Worm (Caenorhabditis elegans) whole organism, young adult: Measurements from ENCODE around the gene Y39A1A.20.

Experiments
- C06A6.2 ChIP-seq: fragments of 200-800 bp; sonication (Bioruptor generic); conservative IDR thresholded peaks from 2 replicates; pipeline ENCODE4 v1.3.6; 2022; ENCODE audit warnings: missing genetic modification characterization, missing compliant biosample characterization
- F55B11.4 ChIP-seq: sonication (generic microtip); optimal IDR thresholded peaks from 2 replicates; lab custom pipeline; 2016; ENCODE audit warnings: missing compliant biosample characterization, missing genetic modification characterization, borderline replicate concordance; ENCODE audit not compliant: insufficient read depth
- F57C9.4 ChIP-seq: sonication (generic microtip); optimal IDR thresholded peaks from 2 replicates; lab custom pipeline; 2017; ENCODE audit warnings: mild to moderate bottlenecking, missing genetic modification characterization, missing compliant biosample characterization
- attf-3 ChIP-seq: fragments of 200-800 bp; sonication (Bioruptor generic); conservative IDR thresholded peaks from 2 replicates; pipeline ENCODE4 v1.3.6; 2022; ENCODE audit warnings: missing genetic modification reagents, missing genetic modification characterization, missing compliant biosample characterization
- attf-5 ChIP-seq: fragments of 200-800 bp; sonication (Bioruptor generic); optimal IDR thresholded peaks from 2 replicates; lab custom pipeline; 2018; ENCODE audit warnings: mild to moderate bottlenecking, missing genetic modification characterization, missing compliant biosample characterization
- bed-2 ChIP-seq: fragments of 200-800 bp; sonication (Bioruptor generic); IDR thresholded peaks from 2 replicates; pipeline ENCODE4 v1.3.6; 2022; ENCODE audit warnings: missing genetic modification reagents, missing genetic modification characterization, missing compliant biosample characterization
- ccch-3 ChIP-seq: fragments of 200-800 bp; sonication (Bioruptor generic); optimal IDR thresholded peaks from 2 replicates; lab custom pipeline; 2018; ENCODE audit warnings: mild to moderate bottlenecking, missing genetic modification characterization, missing compliant biosample characterization
- cebp-1 ChIP-seq, 2 experiments: fragments of 200-800 bp in 1 of 2; sonication (Bioruptor generic) in 1 of 2; sonication (generic microtip) in 1 of 2; IDR thresholded peaks in 1 of 2; optimal IDR thresholded peaks in 1 of 2; 2 replicates each; pipeline versions ENCODE4 v1.3.6 to Lab custom; 2017 to 2022; ENCODE audit warnings: missing compliant biosample characterization in 2 of 2, missing genetic modification characterization in 2 of 2, mild to moderate bottlenecking in 1 of 2, missing genetic modification reagents in 1 of 2, moderate library complexity in 1 of 2
- cebp-2 ChIP-seq: fragments of 200-800 bp; sonication (Bioruptor generic); IDR thresholded peaks from 2 replicates; pipeline ENCODE4 v1.3.6; 2022; ENCODE audit warnings: missing genetic modification characterization, missing compliant biosample characterization
- ceh-79 ChIP-seq: sonication (generic microtip); optimal IDR thresholded peaks from 2 replicates; lab custom pipeline; 2017; ENCODE audit warnings: mild to moderate bottlenecking, missing genetic modification characterization, missing compliant biosample characterization
- chd-7 ChIP-seq: sonication (generic microtip); optimal IDR thresholded peaks from 2 replicates; lab custom pipeline; 2016; ENCODE audit warnings: mild to moderate bottlenecking, missing genetic modification characterization, moderate library complexity, missing compliant biosample characterization
- dox-1 ChIP-seq: fragments of 200-800 bp; sonication (Bioruptor generic); IDR thresholded peaks from 2 replicates; pipeline ENCODE4 v1.3.6; 2022; ENCODE audit warnings: missing genetic modification reagents, missing genetic modification characterization, missing compliant biosample characterization
- dpff-1 ChIP-seq: sonication (generic microtip); optimal IDR thresholded peaks from 2 replicates; lab custom pipeline; 2017; ENCODE audit warnings: mild to moderate bottlenecking, missing genetic modification characterization, missing compliant biosample characterization
- egrh-3 ChIP-seq: fragments of 200-800 bp; sonication (Bioruptor generic); IDR thresholded peaks from 2 replicates; pipeline ENCODE4 v1.3.6; 2022; ENCODE audit warnings: missing genetic modification reagents, missing genetic modification characterization, missing compliant biosample characterization
- hmg-1.2 ChIP-seq: fragments of 200-800 bp; sonication (Bioruptor generic); IDR thresholded peaks from 2 replicates; pipeline ENCODE4 v1.3.6; 2022; ENCODE audit warnings: missing genetic modification reagents, missing genetic modification characterization, missing compliant biosample characterization
- lag-1 ChIP-seq: fragments of 200-800 bp; sonication (Bioruptor generic); IDR thresholded peaks from 2 replicates; pipeline ENCODE4 v1.3.6; 2022; ENCODE audit warnings: missing genetic modification reagents, missing genetic modification characterization, missing compliant biosample characterization
- let-607 ChIP-seq, 2 experiments: fragments of 200-800 bp in 1 of 2; sonication (Bioruptor generic) in 1 of 2; sonication (generic microtip) in 1 of 2; optimal IDR thresholded peaks; 2 replicates each; lab custom pipeline; 2016 to 2018; ENCODE audit warnings: mild to moderate bottlenecking in 2 of 2, missing compliant biosample characterization in 2 of 2, missing genetic modification characterization in 2 of 2, moderate library complexity in 2 of 2, missing genotype in 1 of 2
- lin-26 ChIP-seq: fragments of 200-800 bp; sonication (Bioruptor generic); IDR thresholded peaks from 2 replicates; pipeline ENCODE4 v1.3.6; 2022; ENCODE audit warnings: missing genetic modification reagents, missing genetic modification characterization, missing compliant biosample characterization
- lin-40 ChIP-seq: sonication (generic microtip); optimal IDR thresholded peaks from 2 replicates; lab custom pipeline; 2016; ENCODE audit warnings: missing genetic modification characterization, mild to moderate bottlenecking, missing compliant biosample characterization, missing genotype, missing genetic modification reagents
- madf-6 ChIP-seq: fragments of 200-800 bp; sonication (Bioruptor generic); IDR thresholded peaks from 2 replicates; pipeline ENCODE4 v1.3.6; 2022; ENCODE audit warnings: missing genetic modification reagents, missing genetic modification characterization, missing compliant biosample characterization
- mcd-1 ChIP-seq: fragments of 200-800 bp; sonication (Bioruptor generic); IDR thresholded peaks from 2 replicates; pipeline ENCODE4 v1.3.6; 2022; ENCODE audit warnings: missing genetic modification reagents, missing genetic modification characterization, missing compliant biosample characterization
- nfya-1 ChIP-seq: sonication (generic microtip); optimal IDR thresholded peaks from 2 replicates; lab custom pipeline; 2017; ENCODE audit warnings: antibody characterized with exemption, missing compliant biosample characterization, missing genetic modification characterization, borderline replicate concordance; ENCODE audit not compliant: insufficient read depth
- nfyb-1 ChIP-seq: fragments of 200-800 bp; sonication (Bioruptor generic); IDR thresholded peaks from 2 replicates; pipeline ENCODE4 v1.3.6; 2022; ENCODE audit warnings: missing genetic modification reagents, missing genetic modification characterization, missing compliant biosample characterization
- nhr-80 ChIP-seq: sonication (generic microtip); optimal IDR thresholded peaks from 2 replicates; lab custom pipeline; 2016; ENCODE audit warnings: missing genetic modification characterization, missing compliant biosample characterization
- pbrm-1 ChIP-seq: fragments of 200-800 bp; sonication (Bioruptor generic); IDR thresholded peaks from 2 replicates; pipeline ENCODE4 v1.3.6; 2022; ENCODE audit warnings: missing genetic modification reagents, missing genetic modification characterization, missing compliant biosample characterization
- rcor-1 ChIP-seq: fragments of 200-800 bp; sonication (Bioruptor generic); IDR thresholded peaks from 2 replicates; pipeline ENCODE4 v1.3.6; 2022; ENCODE audit warnings: missing genetic modification reagents, missing genetic modification characterization, missing compliant biosample characterization
- rpc-1 ChIP-seq, 2 experiments: fragments of 150-350 bp in 1 of 2; sonication (generic microtip) in 1 of 2; optimal IDR thresholded peaks; 2 replicates each; lab custom pipeline; 2014 to 2018; ENCODE audit warnings: missing biosample characterization in 1 of 2, missing genetic modification characterization in 1 of 2, missing genetic modification reagents in 1 of 2, missing genotype in 1 of 2
- snpc-4 ChIP-seq, 5 experiments: fragments of 150-350 bp in 1 of 5; sonication (generic microtip) in 4 of 5; optimal IDR thresholded peaks; 2 replicates each; lab custom pipeline; 2014 to 2018; ENCODE audit warnings: missing genetic modification characterization in 5 of 5, missing biosample characterization in 3 of 5, antibody characterized with exemption in 2 of 5, mild to moderate bottlenecking in 2 of 5, missing compliant biosample characterization in 2 of 5, missing genotype in 2 of 5, moderate library complexity in 2 of 5, missing genetic modification reagents in 1 of 5
- tbp1 ChIP-seq: fragments of 200-800 bp; sonication (Bioruptor generic); optimal IDR thresholded peaks from 2 replicates; lab custom pipeline; 2018; ENCODE audit warnings: mild to moderate bottlenecking, missing genetic modification characterization, missing compliant biosample characterization
- tbx-9 ChIP-seq: sonication (generic microtip); optimal IDR thresholded peaks from 2 replicates; lab custom pipeline; 2016; ENCODE audit warnings: borderline replicate concordance, missing genetic modification characterization, inconsistent platforms, missing compliant biosample characterization
- zfh-2 ChIP-seq: fragments of 200-800 bp; sonication (Bioruptor generic); conservative IDR thresholded peaks from 2 replicates; pipeline ENCODE4 v1.3.6; 2022; ENCODE audit warnings: missing genetic modification reagents, missing genetic modification characterization, missing compliant biosample characterization
- ztf-18 ChIP-seq: sonication (generic microtip); optimal IDR thresholded peaks from 2 replicates; lab custom pipeline; 2016; ENCODE audit warnings: missing genotype, mild to moderate bottlenecking, missing genetic modification characterization, missing compliant biosample characterization
- ztf-25 ChIP-seq: fragments of 200-800 bp; sonication (Bioruptor generic); IDR thresholded peaks from 2 replicates; pipeline ENCODE4 v1.3.6; 2022; ENCODE audit warnings: missing genetic modification reagents, missing genetic modification characterization, missing compliant biosample characterization

Gene Y39A1A.20

ce11 chrIII:10739902-10740301, 39.5 kb upstream of the Y39A1A.20 start (continued):
- TF ChIP-seq dox-1 (GFP tag; lab: Robert Waterston, UW): peak; percentile 51; the same call in 1 of the 2 replicates
- no peak for TF ChIP-seq dpff-1 (tag; lab: Kevin White, UChicago)
- TF ChIP-seq ztf-18: peak; percentile 27
- TF ChIP-seq hmg-1.2 (GFP tag; lab: Robert Waterston, UW): peak; percentile 42; the same call in 1 of the 2 replicates
- TF ChIP-seq nfya-1: no peak
- no peak for TF ChIP-seq cebp-2 (GFP tag; lab: Robert Waterston, UW)
- 0 out of 2 replicates have a peak, but pooled peaks have one; percentile 34 for TF ChIP-seq ztf-25 (GFP tag; lab: Robert Waterston, UW)
- no peak for TF ChIP-seq lag-1 (GFP tag; lab: Robert Waterston, UW)
- 0 out of 2 replicates have a peak, but pooled peaks have one; percentile 5 for TF ChIP-seq rcor-1 (GFP tag; lab: Robert Waterston, UW)
- TF ChIP-seq bed-2 (GFP tag; lab: Robert Waterston, UW): no peak
- peak; percentile 65 to 80 for TF ChIP-seq let-607 (tag; optimal IDR thresholded peaks at IDR 0.05; lab: Kevin White, UChicago)
- TF ChIP-seq madf-6 (GFP tag; lab: Robert Waterston, UW): peak; percentile 37
- no peak for TF ChIP-seq F57C9.4 (tag; lab: Kevin White, UChicago)
- TF ChIP-seq rpc-1 (optimal IDR thresholded peaks at IDR 0.05; lab: Kevin White, UChicago): no peak
- no peak for TF ChIP-seq rpc-1 (tag; optimal IDR thresholded peaks at IDR 0.05; lab: Kevin White, UChicago)
- no peak for TF ChIP-seq cebp-1 (GFP tag; IDR thresholded peaks at IDR 0.05; lab: Robert Waterston, UW)
- peak; percentile 48 for TF ChIP-seq cebp-1 (tag; optimal IDR thresholded peaks at IDR 0.05; lab: Kevin White, UChicago)
- TF ChIP-seq egrh-3 (GFP tag; lab: Robert Waterston, UW): no peak
- no peak for TF ChIP-seq snpc-4 (GFP tag; optimal IDR thresholded peaks at IDR 0.05; lab: Kevin White, UChicago)
- TF ChIP-seq snpc-4 (tag; optimal IDR thresholded peaks at IDR 0.05; lab: Kevin White, UChicago): peak in 1 of 4 experiments; percentile 14
- peak; percentile 39; the same call in 1 of the 2 replicates for TF ChIP-seq nfyb-1 (GFP tag; lab: Robert Waterston, UW)
- TF ChIP-seq lin-40 (tag; lab: Kevin White, UChicago): peak; percentile 37
- TF ChIP-seq attf-5 (GFP tag; lab: Kevin White, UChicago): peak; percentile 78
- no peak for TF ChIP-seq ccch-3
- peak; percentile 62 for TF ChIP-seq mcd-1
- TF ChIP-seq ceh-79 (tag; lab: Kevin White, UChicago): no peak

ce11 chrIII:10739455-10739854, 39.1 kb upstream of the Y39A1A.20 start, which contains the start of gene smap-1:
smap-1 (minus strand) TSS chrIII:10739792.
- TF ChIP-seq tbp1 (GFP tag; lab: Kevin White, UChicago) (no peak), C06A6.2 (GFP tag; lab: Robert Waterston, UW) (no peak), attf-3 (GFP tag; lab: Robert Waterston, UW) (no peak), F55B11.4 (tag; lab: Kevin White, UChicago) (no peak), tbx-9 (tag; lab: Kevin White, UChicago) (no peak), ceh-79 (tag; lab: Kevin White, UChicago) (no peak)

- TF ChIP-seq chd-7 (peak; percentile 4), pbrm-1 (no peak), nhr-80 (tag; lab: Kevin White, UChicago) (no peak), lin-26 (peak; percentile 54; the same call in 1 of the 2 replicates), zfh-2 (GFP tag; lab: Robert Waterston, UW) (peak; percentile 30; the same call in 1 of the 2 replicates)
- TF ChIP-seq, all 124 proteins: peak for 3
Measured at ce11 chrIII:10738081-10738480, 37.7 kb upstream of the Y39A1A.20 start.
